Worm (Caenorhabditis elegans) whole organism, L1 larva: Measurements from ENCODE around the gene H41C03.3.

Experiments used
- C34B4.2 ChIP-seq: sonication (generic microtip); optimal IDR thresholded peaks from 2 replicates; lab custom pipeline; 2017; ENCODE audit warnings: mild to moderate bottlenecking, missing genetic modification characterization, missing compliant biosample characterization
- ama-1 ChIP-seq: fragments of 150-350 bp; optimal IDR thresholded peaks from 2 replicates; lab custom pipeline; 2014
- nhr-12 ChIP-seq: sonication (generic microtip); optimal IDR thresholded peaks from 2 replicates; lab custom pipeline; 2017; ENCODE audit warnings: missing biosample characterization, missing genetic modification characterization

DNA sequence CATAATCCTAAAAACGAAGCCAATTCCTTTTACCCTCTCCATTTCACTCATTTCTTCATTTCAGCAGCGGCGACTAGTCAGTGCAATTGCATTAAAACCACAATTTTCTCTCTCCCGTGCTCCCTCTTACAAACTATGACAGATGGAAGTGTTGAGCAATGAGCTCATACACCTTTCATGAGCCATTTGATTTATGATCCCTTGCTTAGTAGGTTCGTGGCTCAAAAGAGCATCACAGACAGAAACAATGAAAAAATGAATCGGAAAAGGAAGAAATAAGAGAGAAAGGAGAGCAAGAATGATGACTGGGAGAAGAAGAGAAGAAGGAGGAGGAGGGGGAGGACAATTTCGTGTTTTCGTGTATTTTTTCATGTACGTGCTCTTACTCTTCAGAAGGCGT is 25.9 kb downstream of the H41C03.3 start:
- TF ChIP-seq nhr-12 (tag; lab: Kevin White, UChicago) (no peak), ama-1 (lab: Kevin White, UChicago) (no peak), C34B4.2 (tag; lab: Kevin White, UChicago) (no peak)
